Fruit fly (Drosophila melanogaster) whole organism, prepupa: Measurements from ENCODE around the gene emc.

ENCODE experiments used
- CG11902 ChIP-seq: fragments of 200-800 bp; sonication (Bioruptor generic); optimal IDR thresholded peaks from 3 replicates; lab custom pipeline; 2016; ENCODE audit warnings: missing biosample characterization, missing genetic modification characterization
- CG16779 ChIP-seq: fragments of 200-800 bp; sonication (Bioruptor generic); optimal IDR thresholded peaks from 3 replicates; lab custom pipeline; 2017; ENCODE audit warnings: missing biosample characterization, mild to moderate bottlenecking, missing genetic modification characterization
- Lpt ChIP-seq: fragments of 200-800 bp; sonication (Bioruptor generic); optimal IDR thresholded peaks from 3 replicates; lab custom pipeline; 2016; ENCODE audit warnings: missing biosample characterization, missing genetic modification characterization
- eg ChIP-seq: fragments of 200-800 bp; sonication (Bioruptor generic); IDR thresholded peaks from 3 replicates; pipeline ENCODE4 v1.3.6; 2022; ENCODE audit warnings: missing biosample characterization, missing genetic modification characterization
- topi ChIP-seq: fragments of 200-800 bp; sonication (Bioruptor generic); optimal IDR thresholded peaks from 3 replicates; lab custom pipeline; 2016; ENCODE audit warnings: missing biosample characterization, missing genetic modification characterization

DNA sequence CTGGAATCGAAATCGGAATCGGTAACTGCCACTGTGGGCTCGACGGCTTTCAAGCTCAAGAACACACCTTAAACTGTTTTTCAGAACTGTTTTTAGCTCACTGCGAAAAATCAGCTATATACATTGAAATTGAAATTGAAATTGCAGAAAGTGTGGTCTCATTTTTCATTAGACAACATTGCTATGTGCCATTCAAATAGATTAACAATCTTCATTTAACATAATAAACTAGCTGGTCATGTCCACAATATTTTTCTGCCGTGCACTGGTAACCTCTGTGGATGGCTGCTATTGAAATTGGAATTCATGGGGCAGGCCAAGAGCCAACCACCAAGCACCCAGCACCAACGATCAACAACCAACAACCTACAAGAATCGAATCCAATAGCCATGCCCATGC is 13.3 kb upstream of the emc start:
- TF ChIP-seq eg (GFP tag; lab: Robert Waterston, UW): peak; percentile 68; the same call in 1 of the 3 replicates
- no peak for TF ChIP-seq CG16779 (tag; lab: Kevin White, UChicago)
- TF ChIP-seq CG11902 (GFP tag; lab: Kevin White, UChicago): no peak
- TF ChIP-seq topi (GFP tag; lab: Kevin White, UChicago): peak; percentile 62
- TF ChIP-seq Lpt (GFP tag; lab: Kevin White, UChicago): peak; percentile 30
